Worm (Caenorhabditis elegans) whole organism, mixed stage, embryonic: ENCODE results near the gene nhr-145.

Source experiments
- blmp-1 ChIP-seq: fragments of 150-350 bp; optimal IDR thresholded peaks from 2 replicates; lab custom pipeline; 2014; ENCODE audit warnings: missing biosample characterization, missing genetic modification characterization
- drap-1 ChIP-seq: fragments of 200-800 bp; sonication (Bioruptor generic); optimal IDR thresholded peaks from 3 replicates; lab custom pipeline; 2018; ENCODE audit warnings: mild to moderate bottlenecking, missing genetic modification characterization, missing compliant biosample characterization
- lsy-2 ChIP-seq: fragments of 150-350 bp; optimal IDR thresholded peaks from 2 replicates; lab custom pipeline; 2014; ENCODE audit warnings: missing biosample characterization, missing genetic modification characterization
- nhr-12 ChIP-seq: fragments of 150-350 bp; optimal IDR thresholded peaks from 2 replicates; lab custom pipeline; 2014; ENCODE audit warnings: missing biosample characterization, missing genetic modification characterization
- nhr-76 ChIP-seq: sonication (generic microtip); optimal IDR thresholded peaks from 2 replicates; lab custom pipeline; 2017; ENCODE audit warnings: missing biosample characterization, missing genetic modification characterization
- sem-2 ChIP-seq: fragments of 200-800 bp; sonication (Bioruptor generic); optimal IDR thresholded peaks from 2 replicates; lab custom pipeline; 2018; ENCODE audit warnings: mild to moderate bottlenecking, missing genetic modification characterization, missing compliant biosample characterization
- sptf-1 ChIP-seq: sonication (generic microtip); optimal IDR thresholded peaks from 2 replicates; lab custom pipeline; 2017; ENCODE audit warnings: mild to moderate bottlenecking, missing genetic modification characterization, moderate library complexity, missing compliant biosample characterization
- tbx-8 ChIP-seq: fragments of 200-800 bp; sonication (Bioruptor generic); optimal IDR thresholded peaks from 2 replicates; lab custom pipeline; 2018; ENCODE audit warnings: mild to moderate bottlenecking, missing genetic modification characterization, moderate library complexity, missing compliant biosample characterization
- unc-62 ChIP-seq: fragments of 150-350 bp; optimal IDR thresholded peaks from 2 replicates; lab custom pipeline; 2014; ENCODE audit warnings: missing biosample characterization, missing genetic modification reagents, missing genetic modification characterization
- ztf-11 ChIP-seq: fragments of 150-350 bp; optimal IDR thresholded peaks from 2 replicates; lab custom pipeline; 2014; ENCODE audit warnings: missing biosample characterization, missing genetic modification characterization

DNA sequence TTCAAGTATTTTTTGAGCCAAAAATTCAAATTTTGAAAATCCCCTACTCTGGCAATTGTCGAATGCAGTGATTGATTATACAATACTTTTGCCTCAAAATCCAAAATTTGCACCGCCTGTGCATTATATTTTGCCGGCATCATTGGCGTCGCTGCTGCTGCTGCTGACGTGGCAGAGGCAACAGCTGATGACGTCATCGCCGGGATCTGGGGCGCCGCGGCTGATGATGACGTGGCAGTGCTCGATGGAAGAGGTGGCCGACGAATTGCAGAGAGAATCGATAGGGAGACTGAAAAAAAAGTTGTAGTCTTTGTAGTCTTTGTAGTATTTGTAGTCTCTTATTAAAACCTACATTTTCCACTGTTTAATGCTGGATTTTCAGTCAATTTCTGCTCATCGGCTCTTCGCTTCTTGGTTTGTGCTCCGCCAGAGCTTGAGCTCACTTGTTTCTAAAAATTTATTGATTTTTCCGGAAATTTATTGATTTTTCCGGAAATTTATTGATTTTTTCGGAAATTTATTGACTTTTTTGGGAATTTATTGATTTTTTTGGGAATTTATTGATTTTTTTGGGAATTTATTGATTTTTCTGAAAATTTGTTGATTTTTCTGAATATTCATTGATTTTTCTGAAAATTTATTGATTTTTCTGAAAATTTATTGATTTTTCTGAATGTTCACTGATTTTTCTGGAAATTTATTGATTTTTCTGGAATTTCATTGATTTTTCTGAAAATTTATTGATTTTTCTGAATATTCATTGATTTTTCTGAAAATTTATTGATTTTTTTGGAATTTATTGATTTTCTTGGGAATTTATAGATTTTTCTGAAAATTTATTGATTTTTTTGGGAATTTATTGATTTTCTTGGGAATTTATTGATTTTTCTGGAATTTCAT lies 33.5 kb downstream of the nhr-145 start:
- TF ChIP-seq sptf-1 (tag; lab: Kevin White, UChicago) = no peak
- TF ChIP-seq ztf-11 (tag; lab: Kevin White, UChicago) = no peak
- TF ChIP-seq drap-1 (GFP tag; lab: Kevin White, UChicago) = no peak
- no peak for TF ChIP-seq lsy-2 (tag; lab: Kevin White, UChicago)
- no peak for TF ChIP-seq sem-2 (GFP tag; lab: Kevin White, UChicago)
- no peak for TF ChIP-seq blmp-1 (tag; lab: Kevin White, UChicago)
- TF ChIP-seq tbx-8 = no peak
- no peak for TF ChIP-seq unc-62 (GFP tag; lab: Kevin White, UChicago)
- TF ChIP-seq nhr-12 (tag; lab: Kevin White, UChicago) = no peak
- no peak for TF ChIP-seq nhr-76 (tag; lab: Kevin White, UChicago)
